Fruit fly (Drosophila melanogaster) whole organism, embryonic: ENCODE data around the gene CG3198.

ENCODE experiments used
- Atf3 ChIP-seq: fragments of 200-800 bp; sonication (Bioruptor generic); optimal IDR thresholded peaks from 3 replicates; lab custom pipeline; 2016; ENCODE audit warnings: missing biosample characterization, missing genetic modification characterization
- CG11504 ChIP-seq: fragments of 200-800 bp; sonication (Bioruptor generic); optimal IDR thresholded peaks from 3 replicates; lab custom pipeline; 2019; ENCODE audit warnings: missing biosample characterization, mild to moderate bottlenecking, missing genetic modification characterization, moderate library complexity
- CG14965 ChIP-seq: fragments of 200-800 bp; sonication (Bioruptor generic); optimal IDR thresholded peaks from 2 replicates; lab custom pipeline; 2016; ENCODE audit warnings: missing biosample characterization, missing genetic modification characterization, borderline replicate concordance
- CG17385 ChIP-seq: fragments of 200-800 bp; sonication (Bioruptor generic); optimal IDR thresholded peaks from 3 replicates; lab custom pipeline; 2018; ENCODE audit warnings: missing biosample characterization, mild to moderate bottlenecking, missing genetic modification characterization
- CG17829 ChIP-seq: fragments of 200-800 bp; optimal IDR thresholded peaks from 2 replicates; lab custom pipeline; 2019; ENCODE audit warnings: missing biosample characterization, mild to moderate bottlenecking, missing genetic modification characterization, moderate library complexity
- CG2120 ChIP-seq: fragments of 200-800 bp; sonication (Bioruptor generic); optimal IDR thresholded peaks from 3 replicates; lab custom pipeline; 2016; ENCODE audit warnings: missing biosample characterization, missing genetic modification characterization
- CG2129 ChIP-seq: fragments of 200-800 bp; sonication (Bioruptor generic); IDR thresholded peaks from 2 replicates; pipeline ENCODE4 v1.3.6; 2022; ENCODE audit warnings: missing biosample characterization, missing genetic modification characterization; ENCODE audit not compliant: partially characterized antibody
- CG2199 ChIP-seq: fragments of 200-800 bp; sonication (Bioruptor generic); IDR thresholded peaks from 3 replicates; pipeline ENCODE4 v1.3.6; 2022; ENCODE audit warnings: missing biosample characterization, missing genetic modification characterization
- CG31224 ChIP-seq: fragments of 200-800 bp; sonication (Bioruptor generic); IDR thresholded peaks from 2 replicates; pipeline ENCODE4 v1.3.6; 2022; ENCODE audit warnings: missing biosample characterization, missing genetic modification characterization
- CG33557 ChIP-seq: fragments of 200-800 bp; sonication (Bioruptor generic); optimal IDR thresholded peaks from 2 replicates; lab custom pipeline; 2019; ENCODE audit warnings: missing biosample characterization, mild to moderate bottlenecking, missing genetic modification characterization, moderate library complexity
- CG34224 ChIP-seq: fragments of 200-800 bp; sonication (Bioruptor generic); IDR thresholded peaks from 3 replicates; pipeline ENCODE4 v1.3.6; 2022; ENCODE audit warnings: missing biosample characterization, missing genetic modification characterization; ENCODE audit not compliant: partially characterized antibody
- CG34422 ChIP-seq: fragments of 200-800 bp; sonication (Bioruptor generic); IDR thresholded peaks from 3 replicates; pipeline ENCODE4 v1.3.6; 2022; ENCODE audit warnings: missing biosample characterization, missing genetic modification characterization
- CG3726 ChIP-seq: fragments of 200-800 bp; sonication (Bioruptor generic); IDR thresholded peaks from 3 replicates; pipeline ENCODE4, ENCODE4 v1.3.6; 2022; ENCODE audit warnings: missing biosample characterization, missing genetic modification characterization
- CG4617 ChIP-seq: fragments of 200-800 bp; sonication (Bioruptor generic); optimal IDR thresholded peaks from 3 replicates; lab custom pipeline; 2016; ENCODE audit warnings: missing biosample characterization, missing genetic modification characterization, borderline replicate concordance
- CG5180 ChIP-seq: fragments of 200-800 bp; sonication (Bioruptor generic); optimal IDR thresholded peaks from 3 replicates; lab custom pipeline; 2017; ENCODE audit warnings: missing biosample characterization, missing genetic modification characterization, mild to moderate bottlenecking, moderate library complexity, missing genetic modification reagents
- CG6791 ChIP-seq: fragments of 200-800 bp; sonication (Bioruptor generic); IDR thresholded peaks from 3 replicates; pipeline ENCODE4 v1.3.6; 2022; ENCODE audit warnings: missing biosample characterization, missing genetic modification characterization; ENCODE audit not compliant: partially characterized antibody
- Chrac-16 ChIP-seq: fragments of 200-800 bp; sonication (Bioruptor generic); optimal IDR thresholded peaks from 3 replicates; lab custom pipeline; 2016; ENCODE audit warnings: missing biosample characterization, missing genetic modification characterization
- D19B ChIP-seq: fragments of 200-800 bp; sonication (Bioruptor generic); optimal IDR thresholded peaks from 2 replicates; lab custom pipeline; 2017; ENCODE audit warnings: missing biosample characterization, mild to moderate bottlenecking, missing genetic modification characterization
- Hand ChIP-seq: fragments of 200-800 bp; sonication (Bioruptor generic); optimal IDR thresholded peaks from 2 replicates; lab custom pipeline; 2017; ENCODE audit warnings: mild to moderate bottlenecking, missing biosample characterization, missing genetic modification reagents, missing genetic modification characterization
- MESR4 ChIP-seq: fragments of 200-800 bp; sonication (Bioruptor generic); optimal IDR thresholded peaks from 2 replicates; lab custom pipeline; 2018; ENCODE audit warnings: missing biosample characterization, mild to moderate bottlenecking, missing genetic modification characterization, moderate library complexity
- MTF-1 ChIP-seq: fragments of 200-800 bp; sonication (Bioruptor generic); optimal IDR thresholded peaks from 2 replicates; lab custom pipeline; 2018; ENCODE audit warnings: missing biosample characterization, mild to moderate bottlenecking, missing genetic modification characterization, borderline replicate concordance
- Max ChIP-seq: fragments of 200-800 bp; sonication (Bioruptor generic); optimal IDR thresholded peaks from 2 replicates; lab custom pipeline; 2016; ENCODE audit warnings: missing biosample characterization, mild to moderate bottlenecking, missing genetic modification characterization
- Nf-YB ChIP-seq: fragments of 200-800 bp; sonication (Bioruptor generic); optimal IDR thresholded peaks from 3 replicates; lab custom pipeline; 2019; ENCODE audit warnings: missing biosample characterization, mild to moderate bottlenecking, missing genetic modification characterization, moderate library complexity
- Side ChIP-seq: fragments of 200-800 bp; sonication (Bioruptor generic); optimal IDR thresholded peaks from 2 replicates; lab custom pipeline; 2016; ENCODE audit warnings: missing biosample characterization, missing genetic modification characterization
- Sin3A ChIP-seq: fragments of >200 bp; optimal IDR thresholded peaks from 2 replicates; lab custom pipeline; 2018
- Stat92E ChIP-seq, 3 experiments: fragments of >200 bp in 2 of 3; fragments of 200-800 bp in 1 of 3; sonication (Bioruptor generic) in 1 of 3; optimal IDR thresholded peaks; 2 replicates each; lab custom pipeline; 2017 to 2019; ENCODE audit warnings: missing biosample characterization in 3 of 3, missing genetic modification characterization in 3 of 3, mild to moderate bottlenecking in 1 of 3, moderate library complexity in 1 of 3
- Vsx1 ChIP-seq: fragments of 200-800 bp; sonication (Bioruptor generic); optimal IDR thresholded peaks from 2 replicates; lab custom pipeline; 2017; ENCODE audit warnings: missing biosample characterization, mild to moderate bottlenecking, missing genetic modification characterization, missing genetic modification reagents
- ap ChIP-seq: fragments of 200-800 bp; sonication (Bioruptor generic); IDR thresholded peaks from 2 replicates; pipeline ENCODE4 v1.3.6; 2022; ENCODE audit warnings: missing biosample characterization, missing genetic modification characterization
- bbx ChIP-seq: fragments of 200-800 bp; sonication (Bioruptor generic); IDR thresholded peaks from 2 replicates; pipeline ENCODE4 v1.3.6; 2022; ENCODE audit warnings: missing biosample characterization, missing genetic modification characterization; ENCODE audit not compliant: partially characterized antibody
- btn ChIP-seq: fragments of 200-800 bp; sonication (Bioruptor generic); optimal IDR thresholded peaks from 2 replicates; lab custom pipeline; 2016; ENCODE audit warnings: missing biosample characterization, missing genetic modification characterization
- ci ChIP-seq: fragments of 200-800 bp; sonication (Bioruptor generic); IDR thresholded peaks from 3 replicates; pipeline ENCODE4 v1.3.6; 2022; ENCODE audit warnings: missing biosample characterization, missing genetic modification characterization
- danr ChIP-seq: fragments of 200-800 bp; sonication (Bioruptor generic); IDR thresholded peaks from 2 replicates; pipeline ENCODE4 v1.3.6; 2022; ENCODE audit warnings: missing biosample characterization, missing genetic modification characterization
- dmrt99B ChIP-seq: fragments of 200-800 bp; sonication (Bioruptor generic); optimal IDR thresholded peaks from 2 replicates; lab custom pipeline; 2018; ENCODE audit warnings: missing biosample characterization, mild to moderate bottlenecking, missing genetic modification characterization, moderate library complexity
- eyg ChIP-seq: fragments of 200-800 bp; sonication (Bioruptor generic); optimal IDR thresholded peaks from 3 replicates; lab custom pipeline; 2016; ENCODE audit warnings: missing biosample characterization, missing genetic modification characterization
- ftz-f1 ChIP-seq: fragments of 200-800 bp; sonication (Bioruptor generic); optimal IDR thresholded peaks from 2 replicates; lab custom pipeline; 2016; ENCODE audit warnings: missing biosample characterization, missing genetic modification characterization
- hbn ChIP-seq: fragments of 200-800 bp; sonication (Bioruptor generic); IDR thresholded peaks from 2 replicates; pipeline ENCODE4 v1.3.6; 2022; ENCODE audit warnings: missing biosample characterization, missing genetic modification characterization; ENCODE audit not compliant: partially characterized antibody
- her ChIP-seq: fragments of 200-800 bp; sonication (Bioruptor generic); optimal IDR thresholded peaks from 2 replicates; lab custom pipeline; 2016; ENCODE audit warnings: missing biosample characterization, missing genetic modification characterization
- hkb ChIP-seq, 2 experiments: fragments of 200-800 bp in 1 of 2; fragments of >200 bp in 1 of 2; sonication (Bioruptor generic) in 1 of 2; IDR thresholded peaks in 1 of 2; optimal IDR thresholded peaks in 1 of 2; 2 replicates each; pipeline versions ENCODE4 v1.3.6 to Lab custom; 2017 to 2022; ENCODE audit warnings: missing biosample characterization in 1 of 2, missing genetic modification characterization in 1 of 2
- kni ChIP-seq: fragments of 200-800 bp; sonication (Bioruptor generic); optimal IDR thresholded peaks from 3 replicates; lab custom pipeline; 2017; ENCODE audit warnings: mild to moderate bottlenecking, missing biosample characterization, missing genetic modification reagents, missing genetic modification characterization
- row ChIP-seq: fragments of 200-800 bp; sonication (Bioruptor generic); IDR thresholded peaks from 3 replicates; pipeline ENCODE4 v1.3.6; 2022; ENCODE audit warnings: missing biosample characterization, missing genetic modification characterization
- salm ChIP-seq: fragments of 200-800 bp; sonication (Bioruptor generic); optimal IDR thresholded peaks from 2 replicates; lab custom pipeline; 2018; ENCODE audit warnings: missing biosample characterization, mild to moderate bottlenecking, missing genetic modification characterization
- sc ChIP-seq, 3 experiments: fragments of >200 bp in 2 of 3; fragments of 200-800 bp in 1 of 3; sonication (Bioruptor generic) in 1 of 3; optimal IDR thresholded peaks; 2 replicates in 2 of 3; 3 replicates in 1 of 3; lab custom pipeline; 2017; ENCODE audit warnings: mild to moderate bottlenecking in 1 of 3, missing biosample characterization in 1 of 3, missing genetic modification characterization in 1 of 3, missing genetic modification reagents in 1 of 3
- sisA ChIP-seq: fragments of 200-800 bp; sonication (Bioruptor generic); IDR thresholded peaks from 2 replicates; pipeline ENCODE4 v1.3.6; 2022; ENCODE audit warnings: missing biosample characterization, missing genetic modification characterization
- tna ChIP-seq: fragments of 200-800 bp; sonication (Bioruptor generic); IDR thresholded peaks from 2 replicates; pipeline ENCODE4 v1.3.6; 2022; ENCODE audit warnings: missing biosample characterization, missing genetic modification characterization; ENCODE audit not compliant: partially characterized antibody
- usp ChIP-seq: fragments of >200 bp; optimal IDR thresholded peaks from 2 replicates; lab custom pipeline; 2017; ENCODE audit warnings: missing biosample characterization, missing genetic modification characterization
- zf30C ChIP-seq: fragments of 200-800 bp; sonication (Bioruptor generic); optimal IDR thresholded peaks from 3 replicates; lab custom pipeline; 2018; ENCODE audit warnings: missing biosample characterization, mild to moderate bottlenecking, missing genetic modification characterization

The CG3198 gene

dm6 chrX:6699255-6699885 is 25.6 kb upstream of the CG3198 start, which contains the start of gene CG14441 (continued):
- TF ChIP-seq Vsx1 (GFP tag; lab: Kevin White, UChicago), result no peak
- TF ChIP-seq CG34422, result peak; percentile 65; the same call in 1 of the 3 replicates
- no peak for TF ChIP-seq eyg (GFP tag; lab: Kevin White, UChicago)
- peak; percentile 32 for TF ChIP-seq Nf-YB (GFP tag; lab: Kevin White, UChicago)
- peak; percentile 99 for TF ChIP-seq hbn (GFP tag; lab: Robert Waterston, UW)
- peak; percentile 39 for TF ChIP-seq CG33557
- TF ChIP-seq zf30C (GFP tag; lab: Kevin White, UChicago), result no peak
- no peak for TF ChIP-seq CG3726 (GFP tag; lab: Robert Waterston, UW)
- no peak for TF ChIP-seq Chrac-16 (GFP tag; lab: Kevin White, UChicago)
- TF ChIP-seq MESR4 (GFP tag; lab: Kevin White, UChicago), result no peak
- no peak for TF ChIP-seq Atf3 (GFP tag; lab: Kevin White, UChicago)
- TF ChIP-seq CG6791 (GFP tag; lab: Robert Waterston, UW), result peak; percentile 93
- no peak for TF ChIP-seq D19B (GFP tag; lab: Kevin White, UChicago)
- no peak for TF ChIP-seq hkb (optimal IDR thresholded peaks at IDR 0.05; lab: Kevin White, UChicago)
- TF ChIP-seq hkb (GFP tag; IDR thresholded peaks at IDR 0.05; lab: Robert Waterston, UW), result peak; percentile 53
- no peak for TF ChIP-seq CG14965 (GFP tag; lab: Kevin White, UChicago)
- TF ChIP-seq ci (GFP tag; lab: Robert Waterston, UW), result peak; percentile 66; the same call in 1 of the 3 replicates
- 0 out of 2 replicates have a peak, but pooled peaks have one; percentile 17 for TF ChIP-seq CG31224 (GFP tag; lab: Robert Waterston, UW)
- peak; percentile 41 for TF ChIP-seq MTF-1 (GFP tag; lab: Kevin White, UChicago)
- TF ChIP-seq row (GFP tag; lab: Robert Waterston, UW), result peak; percentile 98
- TF ChIP-seq CG17829 (tag; lab: Kevin White, UChicago), result peak; percentile 47
- TF ChIP-seq CG2199, result 0 out of 3 replicates have a peak, but pooled peaks have one; percentile 20
- peak; percentile 100 for TF ChIP-seq CG2129 (GFP tag; lab: Robert Waterston, UW)
- peak in 1 of 3 experiments; percentile 82 for TF ChIP-seq Stat92E (GFP tag; optimal IDR thresholded peaks at IDR 0.05; lab: Kevin White, UChicago)
- no peak for TF ChIP-seq sc (optimal IDR thresholded peaks at IDR 0.05; lab: Kevin White, UChicago)
- TF ChIP-seq sc (GFP tag; optimal IDR thresholded peaks at IDR 0.05; lab: Kevin White, UChicago), result peak; percentile 1
- TF ChIP-seq salm, result peak; percentile 19
- TF ChIP-seq her (GFP tag; lab: Kevin White, UChicago), result peak; percentile 40
- peak; percentile 63 for TF ChIP-seq Hand
- peak; percentile 65 for TF ChIP-seq CG2120 (GFP tag; lab: Kevin White, UChicago)
- TF ChIP-seq Side (GFP tag; lab: Kevin White, UChicago), result peak; percentile 2
- peak; percentile 43 for TF ChIP-seq Max (GFP tag; lab: Kevin White, UChicago)
- TF ChIP-seq, all 482 proteins: peak for 245

- TF ChIP-seq dmrt99B, result no peak
- TF ChIP-seq tna (GFP tag; lab: Robert Waterston, UW), result 0 out of 2 replicates have a peak, but pooled peaks have one; percentile 27
- TF ChIP-seq btn, result no peak
- peak; percentile 40 for TF ChIP-seq CG34224 (GFP tag; lab: Robert Waterston, UW)
- no peak for TF ChIP-seq CG4617 (GFP tag; lab: Kevin White, UChicago)
- TF ChIP-seq usp, result no peak
- no peak for TF ChIP-seq ap (GFP tag; lab: Robert Waterston, UW)
- TF ChIP-seq CG2199, result no peak
- peak; percentile 5 for TF ChIP-seq kni (GFP tag; lab: Kevin White, UChicago)
- no peak for TF ChIP-seq danr (GFP tag; lab: Robert Waterston, UW)
- TF ChIP-seq CG11504, result peak; percentile 1
- no peak for TF ChIP-seq sisA (GFP tag; lab: Robert Waterston, UW)
- TF ChIP-seq Hand, result no peak
- TF ChIP-seq CG5180 (GFP tag; lab: Kevin White, UChicago), result no peak
- no peak for TF ChIP-seq zf30C (GFP tag; lab: Kevin White, UChicago)
- no peak for TF ChIP-seq Sin3A (lab: Kevin White, UChicago)
- no peak for TF ChIP-seq Chrac-16 (GFP tag; lab: Kevin White, UChicago)
- no peak for TF ChIP-seq CG17385
- no peak for TF ChIP-seq ftz-f1
- TF ChIP-seq bbx (GFP tag; lab: Robert Waterston, UW), result peak; percentile 25; the same call in 1 of the 2 replicates
These were observed 24.6 kb upstream of the CG3198 start, which contains the start of gene CG14440 for dm6 chrX:6698248-6698812. TSS of gene CG14440 (minus strand) at chrX:6698567.
